Fruit fly (Drosophila melanogaster): ENCODE results near the gene Fum2.

dm6 chrX:6688620-6689400 is 7.2 kb downstream of the Fum2 start, which contains the start of gene CG3184:
- TF ChIP-seq Abd-B (GFP tag; optimal IDR thresholded peaks at IDR 0.05) (no peak), h (GFP tag; optimal IDR thresholded peaks at IDR 0.05) (no peak)
